Worm (Caenorhabditis elegans): ENCODE measurements around the gene R08C7.8.
A peak's percentile ranks its signal among the peaks of the same experiment; 100 is the strongest.

R08C7.8 gene

ce11 chrIV:4396052-4396821 is 38.1 kb downstream of the R08C7.8 start (continued):
- no peak for TF ChIP-seq nhr-28 (tag; optimal IDR thresholded peaks at IDR 0.05)
- no peak for TF ChIP-seq unc-30 (tag; optimal IDR thresholded peaks at IDR 0.05)
- TF ChIP-seq efl-3 (GFP tag; optimal IDR thresholded peaks at IDR 0.05) = no peak
- TF ChIP-seq mab-9 (GFP tag; IDR thresholded peaks at IDR 0.05) = no peak
- no peak for TF ChIP-seq unc-86 (tag; optimal IDR thresholded peaks at IDR 0.05)
- peak in 1 of 6 experiments; percentile 60 for TF ChIP-seq elt-3 (tag; optimal IDR thresholded peaks at IDR 0.05)
- TF ChIP-seq nhr-20 (tag; optimal IDR thresholded peaks at IDR 0.05) = peak; percentile 20
- no peak for TF ChIP-seq nhr-84 (tag; optimal IDR thresholded peaks at IDR 0.05)
- no peak for TF ChIP-seq ceh-88 (GFP tag; IDR thresholded peaks at IDR 0.05)
- TF ChIP-seq vab-15 (tag; optimal IDR thresholded peaks at IDR 0.05) = no peak
- TF ChIP-seq lin-15B (tag; optimal IDR thresholded peaks at IDR 0.05) = no peak
- no peak for TF ChIP-seq fkh-4 (tag; optimal IDR thresholded peaks at IDR 0.05; ENCODE audit: borderline replicate concordance)
- no peak for TF ChIP-seq hpl-2 (GFP tag; optimal IDR thresholded peaks at IDR 0.05)
- TF ChIP-seq tbx-2 (tag; optimal IDR thresholded peaks at IDR 0.05) = no peak
- TF ChIP-seq ztf-4 (tag; optimal IDR thresholded peaks at IDR 0.05) = peak; percentile 42
- TF ChIP-seq C04F5.9 (tag; optimal IDR thresholded peaks at IDR 0.05) = no peak
- no peak for TF ChIP-seq tlp-1 (tag; optimal IDR thresholded peaks at IDR 0.05)
- no peak for TF ChIP-seq ceh-82 (tag; optimal IDR thresholded peaks at IDR 0.05)
- TF ChIP-seq ets-5 (GFP tag; IDR thresholded peaks at IDR 0.05) = no peak
- no peak for TF ChIP-seq dsc-1 (tag; optimal IDR thresholded peaks at IDR 0.05)
- no peak for TF ChIP-seq ces-1 (GFP tag; optimal IDR thresholded peaks at IDR 0.05)
- TF ChIP-seq snu-23 (GFP tag; optimal IDR thresholded peaks at IDR 0.05) = peak; percentile 42
- no peak for TF ChIP-seq zip-4 (GFP tag; optimal IDR thresholded peaks at IDR 0.05)
- TF ChIP-seq grh-1 (GFP tag; IDR thresholded peaks at IDR 0.05) = peak; percentile 74
- no peak for TF ChIP-seq isw-1 (GFP tag; IDR thresholded peaks at IDR 0.05)

- TF ChIP-seq fkh-10 (GFP tag; optimal IDR thresholded peaks at IDR 0.05) = no peak
- no peak for TF ChIP-seq tbx-2 (tag; optimal IDR thresholded peaks at IDR 0.05)
- no peak for TF ChIP-seq nhr-85 (tag)
- TF ChIP-seq lsy-2 (tag; optimal IDR thresholded peaks at IDR 0.05) = no peak
- no peak for TF ChIP-seq jun-1 (tag; optimal IDR thresholded peaks at IDR 0.05)
- no peak for TF ChIP-seq rnt-1 (tag; optimal IDR thresholded peaks at IDR 0.05)
- TF ChIP-seq aha-1 (tag; optimal IDR thresholded peaks at IDR 0.05) = no peak
- TF ChIP-seq efl-1 (optimal IDR thresholded peaks at IDR 0.05) = no peak
- no peak for TF ChIP-seq efl-1 (GFP tag; optimal IDR thresholded peaks at IDR 0.05 in 1 of 2)
- TF ChIP-seq unc-62 (GFP tag; optimal IDR thresholded peaks at IDR 0.05) = no peak
- no peak for TF ChIP-seq snu-23 (GFP tag; optimal IDR thresholded peaks at IDR 0.05)
- no peak for TF ChIP-seq nhr-237 (tag; optimal IDR thresholded peaks at IDR 0.05)
Measured at ce11 chrIV:4395555-4395954, 38.8 kb downstream of the R08C7.8 start.

- no peak for TF ChIP-seq skn-1 (tag; optimal IDR thresholded peaks at IDR 0.05)
- TF ChIP-seq ets-5 (GFP tag; IDR thresholded peaks at IDR 0.05) = no peak
- no peak for TF ChIP-seq mep-1 (tag; optimal IDR thresholded peaks at IDR 0.05)
- TF ChIP-seq nhr-19 (GFP tag; conservative IDR thresholded peaks at IDR 0.05) = no peak
- no peak for TF ChIP-seq Y116A8C.19 (tag; optimal IDR thresholded peaks at IDR 0.05; ENCODE audit: borderline replicate concordance)
- TF ChIP-seq fkh-8 (tag; optimal IDR thresholded peaks at IDR 0.05) = no peak
- TF ChIP-seq jun-1 (tag; optimal IDR thresholded peaks at IDR 0.05) = no peak
- no peak for TF ChIP-seq lsy-2 (tag; optimal IDR thresholded peaks at IDR 0.05)
- no peak for TF ChIP-seq pag-3 (tag; optimal IDR thresholded peaks at IDR 0.05; ENCODE audit: borderline replicate concordance, insufficient read depth)
- TF ChIP-seq sup-37 (GFP tag; optimal IDR thresholded peaks at IDR 0.05) = no peak
Measured at ce11 chrIV:4393942-4394460, 40.3 kb downstream of the R08C7.8 start, which contains the start of gene ell-1. Gene ell-1, plus strand, starts transcription at chrIV:4394410.

Data from whole organism, L1 larva.